Worm (Caenorhabditis elegans): Measurements from ENCODE around the gene Y22D7AL.6.
A peak's percentile ranks its signal among the peaks of the same experiment; 100 is the strongest.

Gene Y22D7AL.6

DNA sequence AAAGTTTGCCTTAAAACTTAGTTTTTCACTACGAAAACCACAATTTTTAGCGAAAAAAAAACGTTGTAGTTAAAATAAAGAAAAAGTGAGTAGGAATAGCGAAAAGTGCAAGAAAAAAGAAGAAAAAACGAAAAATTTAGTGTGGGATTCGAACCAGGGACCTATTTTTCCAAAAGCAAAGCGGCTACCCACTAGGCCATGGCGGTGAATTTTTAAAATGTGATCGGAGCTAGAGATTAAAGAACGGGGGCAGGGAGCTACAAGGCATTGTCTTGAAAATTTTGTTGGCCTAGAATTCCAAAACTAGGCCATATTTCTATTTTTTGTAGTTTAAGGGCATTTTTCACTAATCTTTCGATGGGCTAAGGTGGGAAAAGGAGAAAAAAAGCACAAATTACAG, 950 bp upstream of the Y22D7AL.6 start:
- TF ChIP-seq hmbx-1 (tag; optimal IDR thresholded peaks at IDR 0.05), result no peak
- no peak for TF ChIP-seq tbx-11 (GFP tag; IDR thresholded peaks at IDR 0.05)
- TF ChIP-seq sea-1 (GFP tag; conservative IDR thresholded peaks at IDR 0.05), result 0 out of 2 replicates have a peak, but pooled peaks have one; percentile 16
- TF ChIP-seq hnd-1 (tag; optimal IDR thresholded peaks at IDR 0.05), result no peak
- TF ChIP-seq hmg-4 (GFP tag; optimal IDR thresholded peaks at IDR 0.05), result no peak
- no peak for TF ChIP-seq B0310.2 (tag; optimal IDR thresholded peaks at IDR 0.05)
- TF ChIP-seq pes-1 (GFP tag; IDR thresholded peaks at IDR 0.05), result 0 out of 2 replicates have a peak, but pooled peaks have one; percentile 32
- no peak for TF ChIP-seq scrt-1 (GFP tag; IDR thresholded peaks at IDR 0.05)
- no peak for TF ChIP-seq F13C5.2 (tag; optimal IDR thresholded peaks at IDR 0.05)
- TF ChIP-seq tra-4 (tag; optimal IDR thresholded peaks at IDR 0.05), result no peak
- TF ChIP-seq flt-1 (GFP tag; IDR thresholded peaks at IDR 0.05), result no peak

DNA sequence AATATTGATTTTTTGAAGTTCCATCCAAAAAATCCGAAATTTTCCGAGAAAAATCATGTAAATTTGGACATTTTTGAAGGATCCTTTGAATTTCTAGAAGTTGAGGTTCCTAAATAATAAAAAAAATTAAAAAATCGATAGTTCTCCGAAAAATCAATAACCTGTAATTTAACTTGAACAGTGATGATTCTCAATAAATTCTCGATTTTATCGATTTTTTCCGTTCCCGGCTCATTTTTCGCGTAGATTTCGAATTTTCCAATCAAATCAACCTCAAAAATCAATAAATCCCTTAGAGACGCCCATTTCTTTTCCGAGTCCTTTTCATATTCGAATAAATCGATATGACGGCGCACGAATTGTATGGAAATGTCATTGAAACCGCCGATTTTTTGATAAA, 2.9 kb downstream of the Y22D7AL.6 start:
- TF ChIP-seq hmbx-1 (tag; optimal IDR thresholded peaks at IDR 0.05), result no peak
- TF ChIP-seq pes-1 (GFP tag; IDR thresholded peaks at IDR 0.05), result no peak
- TF ChIP-seq tra-4 (tag; optimal IDR thresholded peaks at IDR 0.05), result no peak
- no peak for TF ChIP-seq ceh-13 (GFP tag; optimal IDR thresholded peaks at IDR 0.05)
- TF ChIP-seq ceh-36 (tag; optimal IDR thresholded peaks at IDR 0.05), result no peak
- TF ChIP-seq ets-7 (tag; optimal IDR thresholded peaks at IDR 0.05), result no peak
- no peak for TF ChIP-seq B0310.2 (tag; optimal IDR thresholded peaks at IDR 0.05)
- TF ChIP-seq hnd-1 (tag; optimal IDR thresholded peaks at IDR 0.05), result no peak
- TF ChIP-seq aly-1 (tag; optimal IDR thresholded peaks at IDR 0.05), result no peak
- TF ChIP-seq F13C5.2 (tag; optimal IDR thresholded peaks at IDR 0.05), result no peak
- TF ChIP-seq tbx-11 (GFP tag; IDR thresholded peaks at IDR 0.05), result no peak
- TF ChIP-seq flt-1 (GFP tag; IDR thresholded peaks at IDR 0.05), result no peak
- TF ChIP-seq hmg-4 (GFP tag; optimal IDR thresholded peaks at IDR 0.05), result no peak
- no peak for TF ChIP-seq scrt-1 (GFP tag; IDR thresholded peaks at IDR 0.05)
- no peak for TF ChIP-seq sea-1 (GFP tag; conservative IDR thresholded peaks at IDR 0.05)
- no peak for TF ChIP-seq tbx-37 (GFP tag; conservative IDR thresholded peaks at IDR 0.05)
- TF ChIP-seq ama-1 (optimal IDR thresholded peaks at IDR 0.05), result no peak

DNA sequence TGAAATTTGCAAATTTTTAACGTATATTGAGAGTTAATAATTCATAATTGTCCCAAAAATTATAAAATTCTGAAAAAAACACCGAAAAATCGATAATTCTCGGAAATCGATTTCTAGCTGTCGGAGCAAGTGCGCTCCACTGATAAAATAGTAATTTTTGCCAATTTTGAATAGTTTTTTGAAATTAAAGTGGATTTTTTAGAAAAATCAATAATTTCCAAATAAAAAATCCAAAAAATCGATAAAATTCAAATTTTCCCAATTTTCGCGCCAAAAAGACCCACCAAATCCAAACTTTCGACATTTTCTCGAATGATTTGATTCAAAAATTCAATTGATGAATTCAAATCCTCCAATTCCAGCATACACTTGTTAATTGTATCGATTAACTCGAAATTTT, 6.2 kb downstream of the Y22D7AL.6 start:
- no peak for TF ChIP-seq aly-1 (tag; optimal IDR thresholded peaks at IDR 0.05)
- no peak for TF ChIP-seq hmg-4 (GFP tag; optimal IDR thresholded peaks at IDR 0.05)
- no peak for TF ChIP-seq scrt-1 (GFP tag; IDR thresholded peaks at IDR 0.05)
- TF ChIP-seq tbx-11 (GFP tag; IDR thresholded peaks at IDR 0.05), result no peak
- TF ChIP-seq ama-1 (optimal IDR thresholded peaks at IDR 0.05), result no peak
- no peak for TF ChIP-seq ceh-36 (tag; optimal IDR thresholded peaks at IDR 0.05)
- TF ChIP-seq ets-7 (tag; optimal IDR thresholded peaks at IDR 0.05), result no peak
- no peak for TF ChIP-seq sea-1 (GFP tag; conservative IDR thresholded peaks at IDR 0.05)

DNA sequence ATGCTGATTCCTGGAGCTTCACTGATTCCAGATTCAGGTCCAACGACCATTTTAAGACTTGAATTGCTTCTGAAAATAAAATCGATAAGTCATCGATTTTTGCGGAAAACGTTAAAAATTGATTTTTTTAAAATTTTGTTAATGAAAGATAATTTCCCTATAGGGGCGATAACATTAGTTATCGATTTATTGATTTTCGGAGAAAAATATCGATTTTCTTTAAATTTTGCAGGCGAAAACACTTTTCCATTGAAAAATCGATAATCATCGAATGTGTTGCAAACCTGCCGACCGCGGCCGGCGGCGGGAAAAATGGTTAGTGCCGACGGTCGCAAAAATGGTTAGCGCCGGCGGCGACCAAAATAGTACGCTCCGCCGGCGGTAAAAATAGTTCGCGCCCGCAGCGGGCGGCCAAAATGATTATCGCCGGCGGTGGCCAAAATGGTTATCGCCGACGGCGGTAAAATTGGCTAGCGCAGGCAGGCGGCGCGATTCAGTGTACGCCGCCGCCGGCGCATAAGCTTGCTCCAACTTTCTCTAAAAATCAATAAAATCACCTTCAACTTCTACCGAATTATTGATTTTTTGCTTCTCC, 8.3 kb downstream of the Y22D7AL.6 start:
- TF ChIP-seq F13C5.2 (tag; optimal IDR thresholded peaks at IDR 0.05) (no peak), ceh-13 (GFP tag; optimal IDR thresholded peaks at IDR 0.05) (no peak), tbx-37 (GFP tag; conservative IDR thresholded peaks at IDR 0.05) (no peak), pes-1 (GFP tag; IDR thresholded peaks at IDR 0.05) (0 out of 2 replicates have a peak, but pooled peaks have one; percentile 51)

DNA sequence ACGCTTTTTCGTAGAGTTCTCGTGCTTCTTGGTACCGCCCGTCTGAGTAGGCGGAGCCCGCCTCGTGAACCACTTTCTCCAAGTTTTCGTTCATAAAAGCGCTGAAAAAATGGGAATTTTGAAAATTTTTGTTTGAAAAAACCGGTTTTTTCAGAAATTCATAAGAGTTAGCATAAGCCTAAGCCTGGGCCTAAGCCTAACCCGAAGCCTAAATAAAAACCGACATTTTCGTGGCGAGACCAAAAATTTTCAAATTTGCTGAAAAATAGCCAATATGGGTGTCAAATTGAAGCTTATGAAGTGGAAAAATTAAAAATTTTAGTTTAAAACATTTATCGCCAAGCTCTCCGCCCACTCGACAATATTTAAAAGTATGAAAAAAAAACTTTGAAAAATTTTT, 9.2 kb downstream of the Y22D7AL.6 start, which contains the start of gene Y22D7AL.9:
Gene Y22D7AL.9, minus strand, starts transcription at position 101 of the 400 bp plus-strand sequence.
- TF ChIP-seq tra-4 (tag; optimal IDR thresholded peaks at IDR 0.05), result no peak
- no peak for TF ChIP-seq B0310.2 (tag; optimal IDR thresholded peaks at IDR 0.05)
- no peak for TF ChIP-seq flt-1 (GFP tag; IDR thresholded peaks at IDR 0.05)
- no peak for TF ChIP-seq scrt-1 (GFP tag; IDR thresholded peaks at IDR 0.05)
- TF ChIP-seq pes-1 (GFP tag; IDR thresholded peaks at IDR 0.05), result no peak
- no peak for TF ChIP-seq hnd-1 (tag; optimal IDR thresholded peaks at IDR 0.05)
- TF ChIP-seq ceh-13 (GFP tag; optimal IDR thresholded peaks at IDR 0.05), result no peak
- no peak for TF ChIP-seq sea-1 (GFP tag; conservative IDR thresholded peaks at IDR 0.05)
- TF ChIP-seq tbx-11 (GFP tag; IDR thresholded peaks at IDR 0.05), result no peak
- no peak for TF ChIP-seq tbx-37 (GFP tag; conservative IDR thresholded peaks at IDR 0.05)
- no peak for TF ChIP-seq aly-1 (tag; optimal IDR thresholded peaks at IDR 0.05)

DNA sequence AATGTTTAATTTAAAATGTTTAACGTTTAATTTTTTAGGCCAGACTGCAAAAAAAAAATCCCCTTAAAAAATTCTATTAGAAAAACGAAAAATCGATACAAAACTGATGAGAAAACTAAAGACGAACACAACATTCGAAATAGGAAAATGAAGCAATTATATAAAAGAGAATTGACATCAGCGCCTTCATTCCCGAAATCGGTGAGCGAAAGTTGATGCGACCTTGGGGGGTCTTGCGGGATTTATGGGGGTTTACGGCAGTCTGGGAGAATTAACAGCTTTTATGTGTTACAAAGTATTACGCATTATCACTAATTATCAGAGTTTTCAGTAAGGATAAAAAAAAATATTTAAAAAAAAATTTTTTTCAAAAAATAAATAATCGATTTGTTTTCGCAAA, 9.7 kb downstream of the Y22D7AL.6 start:
- TF ChIP-seq tbx-11 (GFP tag; IDR thresholded peaks at IDR 0.05) (no peak), F13C5.2 (tag; optimal IDR thresholded peaks at IDR 0.05) (no peak), hnd-1 (tag; optimal IDR thresholded peaks at IDR 0.05) (no peak), scrt-1 (GFP tag; IDR thresholded peaks at IDR 0.05) (no peak), ets-7 (tag; optimal IDR thresholded peaks at IDR 0.05) (no peak), tra-4 (tag; optimal IDR thresholded peaks at IDR 0.05) (no peak), hmbx-1 (tag; optimal IDR thresholded peaks at IDR 0.05) (no peak), ama-1 (optimal IDR thresholded peaks at IDR 0.05) (no peak), hmg-4 (GFP tag; optimal IDR thresholded peaks at IDR 0.05) (no peak), aly-1 (tag; optimal IDR thresholded peaks at IDR 0.05) (no peak), tbx-37 (GFP tag; conservative IDR thresholded peaks at IDR 0.05) (no peak), sea-1 (GFP tag; conservative IDR thresholded peaks at IDR 0.05) (no peak), ceh-36 (tag; optimal IDR thresholded peaks at IDR 0.05) (no peak)

DNA sequence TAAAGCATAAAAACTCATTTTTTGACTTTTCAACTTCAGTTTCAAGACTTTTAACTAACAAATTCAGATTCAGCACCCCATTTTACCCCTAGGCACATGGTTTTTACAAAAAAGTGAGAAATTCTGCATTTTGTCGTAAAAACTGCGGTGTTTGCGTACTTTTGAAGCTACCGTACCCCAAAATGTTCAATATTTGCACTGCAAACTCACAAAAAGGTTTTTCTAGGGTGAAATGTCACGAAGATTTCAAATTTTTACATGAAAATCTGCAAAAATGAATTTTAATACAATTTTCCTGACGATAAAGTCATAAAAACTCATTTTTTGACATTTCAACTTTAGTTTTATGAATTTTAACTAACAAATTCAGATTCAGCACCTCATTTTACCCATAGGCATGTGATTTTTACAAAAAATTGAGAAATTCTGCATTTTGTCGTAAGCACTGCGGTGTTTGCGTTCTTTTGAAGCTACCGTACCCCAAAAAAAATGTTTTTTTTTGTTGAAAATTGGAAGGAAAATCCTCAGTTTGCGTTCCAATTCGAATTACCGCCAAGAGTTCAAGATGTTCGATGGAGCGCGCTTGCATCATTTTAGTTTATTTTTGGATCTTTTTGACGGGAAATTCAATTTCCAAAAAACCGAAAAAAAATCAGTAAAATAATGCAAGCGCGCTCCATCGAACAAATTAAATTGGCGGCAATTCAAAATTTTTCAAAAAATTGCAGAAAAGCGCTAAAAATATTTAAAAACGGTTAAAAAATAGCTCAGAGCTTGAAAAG, 11.7 kb downstream of the Y22D7AL.6 start:
- TF ChIP-seq pes-1 (GFP tag; IDR thresholded peaks at IDR 0.05) (no peak), sea-1 (GFP tag; conservative IDR thresholded peaks at IDR 0.05) (0 out of 2 replicates have a peak, but pooled peaks have one; percentile 38), ets-7 (tag; optimal IDR thresholded peaks at IDR 0.05) (no peak), tbx-11 (GFP tag; IDR thresholded peaks at IDR 0.05) (no peak), hnd-1 (tag; optimal IDR thresholded peaks at IDR 0.05) (no peak), B0310.2 (tag; optimal IDR thresholded peaks at IDR 0.05) (peak; percentile 44), ceh-36 (tag; optimal IDR thresholded peaks at IDR 0.05) (no peak)

Measured in whole organism, early embryonic.